Comparison of ENCODE assay signal across 5 worm cellular contexts in the genomic region with DNA sequence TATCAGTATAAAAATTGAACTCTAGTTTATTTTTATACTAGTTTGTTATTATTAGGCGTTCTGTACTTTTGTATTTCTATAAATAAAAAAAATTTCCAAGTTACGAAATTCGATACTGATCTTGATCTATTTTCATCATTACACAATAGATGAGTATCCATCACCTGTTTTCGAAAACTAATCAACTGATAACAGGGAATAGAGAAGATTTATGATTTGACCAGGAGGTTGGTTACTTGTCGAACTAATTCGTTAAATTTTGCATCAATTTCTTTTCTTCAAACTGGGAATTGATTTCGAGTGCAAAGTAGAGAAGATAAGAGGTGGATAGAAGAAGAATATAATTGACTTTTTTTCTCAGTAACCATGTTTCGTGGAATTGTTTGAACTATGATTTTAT.
A peak's percentile ranks its signal among the peaks of the same experiment; 100 is the strongest.
TF ChIP-seq lines count a peak whose summit lies in the region.

No protein-coding gene starts in this region.

TF ChIP-seq in whole organism, L1 larva, 84 proteins besides CTCF, POLR2A, EP300 and RAD21 (continues in another document):
- TF ChIP-seq nhr-20 (tag; optimal IDR thresholded peaks at IDR 0.05; lab: Kevin White, UChicago) (peak; percentile 41), nhr-76 (tag; optimal IDR thresholded peaks at IDR 0.05; lab: Kevin White, UChicago) (no peak), xbp-1 (tag; optimal IDR thresholded peaks at IDR 0.05; lab: Kevin White, UChicago) (no peak), dpl-1 (GFP tag; optimal IDR thresholded peaks at IDR 0.05; lab: Kevin White, UChicago) (no peak), dsc-1 (tag; optimal IDR thresholded peaks at IDR 0.05; lab: Kevin White, UChicago) (no peak), hlh-17 (GFP tag; optimal IDR thresholded peaks at IDR 0.05; lab: Kevin White, UChicago; ENCODE audit: borderline replicate concordance) (no peak), unc-130 (tag; optimal IDR thresholded peaks at IDR 0.05; lab: Kevin White, UChicago) (no peak), sup-37 (GFP tag; optimal IDR thresholded peaks at IDR 0.05; lab: Kevin White, UChicago) (no peak), lin-14 (GFP tag; optimal IDR thresholded peaks at IDR 0.05; lab: Kevin White, UChicago) (peak; percentile 49), nhr-90 (tag; optimal IDR thresholded peaks at IDR 0.05; lab: Kevin White, UChicago; ENCODE audit: poor library complexity) (no peak), ama-1 (optimal IDR thresholded peaks at IDR 0.05; lab: Kevin White, UChicago) (no peak), nhr-71 (tag; optimal IDR thresholded peaks at IDR 0.05; lab: Kevin White, UChicago) (peak; percentile 19), efl-1 (optimal IDR thresholded peaks at IDR 0.05; lab: Kevin White, UChicago) (no peak), efl-1 (GFP tag; optimal IDR thresholded peaks at IDR 0.05 in 1 of 2; lab: Kevin White, UChicago) (no peak), unc-62 (GFP tag; optimal IDR thresholded peaks at IDR 0.05; lab: Kevin White, UChicago) (no peak), elt-3 (tag; optimal IDR thresholded peaks at IDR 0.05; lab: Kevin White, UChicago) (peak in 5 of 6 experiments; percentile 16 to 91 (median 89)), egl-13 (tag; optimal IDR thresholded peaks at IDR 0.05; lab: Kevin White, UChicago) (no peak)

TF ChIP-seq in whole organism, L2 larva, 48 proteins besides CTCF, POLR2A, EP300 and RAD21:
- peak; percentile 64 for TF ChIP-seq sma-3 (GFP tag; optimal IDR thresholded peaks at IDR 0.05; lab: Kevin White, UChicago)
- no peak for TF ChIP-seq R02D3.7 (tag; optimal IDR thresholded peaks at IDR 0.05; lab: Kevin White, UChicago)
- TF ChIP-seq sma-9 (GFP tag; optimal IDR thresholded peaks at IDR 0.05; lab: Kevin White, UChicago): peak; percentile 50
- TF ChIP-seq sma-9 (tag; optimal IDR thresholded peaks at IDR 0.05; lab: Kevin White, UChicago): no peak
- no peak for TF ChIP-seq sem-4 (tag; optimal IDR thresholded peaks at IDR 0.05; lab: Kevin White, UChicago)
- TF ChIP-seq unc-55 (GFP tag; optimal IDR thresholded peaks at IDR 0.05; lab: Kevin White, UChicago): no peak
- no peak for TF ChIP-seq alr-1 (tag; optimal IDR thresholded peaks at IDR 0.05; lab: Kevin White, UChicago)
- peak; percentile 12 for TF ChIP-seq fos-1 (tag; optimal IDR thresholded peaks at IDR 0.05; lab: Kevin White, UChicago)
- no peak for TF ChIP-seq lsy-2 (tag; optimal IDR thresholded peaks at IDR 0.05; lab: Kevin White, UChicago)
- peak; percentile 20 for TF ChIP-seq nhr-129 (tag; optimal IDR thresholded peaks at IDR 0.05; lab: Kevin White, UChicago)
- TF ChIP-seq egl-27 (tag; optimal IDR thresholded peaks at IDR 0.05; lab: Kevin White, UChicago): no peak
TF ChIP-seq in whole organism, L2 larva: peak in this region for 4.

TF ChIP-seq in whole organism, L3 larva, 47 proteins besides CTCF, POLR2A, EP300 and RAD21:
- peak; percentile 54 for TF ChIP-seq nhr-23 (tag; optimal IDR thresholded peaks at IDR 0.05; lab: Kevin White, UChicago)
- TF ChIP-seq ceh-9 (tag; optimal IDR thresholded peaks at IDR 0.05; lab: Kevin White, UChicago): no peak
- peak; percentile 2 for TF ChIP-seq ceh-28 (tag; optimal IDR thresholded peaks at IDR 0.05; lab: Kevin White, UChicago)

TF ChIP-seq in whole organism, L4 larva, 104 proteins besides CTCF, POLR2A, EP300 and RAD21:
- TF ChIP-seq lin-39 (tag; optimal IDR thresholded peaks at IDR 0.05; lab: Kevin White, UChicago) (no peak), fkh-10 (GFP tag; optimal IDR thresholded peaks at IDR 0.05; lab: Kevin White, UChicago) (no peak), spr-1 (tag; optimal IDR thresholded peaks at IDR 0.05; lab: Kevin White, UChicago) (no peak), aly-2 (tag; optimal IDR thresholded peaks at IDR 0.05; lab: Kevin White, UChicago) (no peak), mdl-1 (tag; optimal IDR thresholded peaks at IDR 0.05; lab: Kevin White, UChicago) (no peak), zfp-3 (GFP tag; conservative IDR thresholded peaks at IDR 0.05; lab: Robert Waterston, UW) (no peak), nhr-10 (tag; optimal IDR thresholded peaks at IDR 0.05; lab: Kevin White, UChicago) (no peak), ceh-82 (tag; optimal IDR thresholded peaks at IDR 0.05; lab: Kevin White, UChicago) (no peak), dmd-6 (GFP tag; IDR thresholded peaks at IDR 0.05; lab: Robert Waterston, UW) (peak; percentile 15; the same call in 1 of the 2 replicates), zip-11 (GFP tag; IDR thresholded peaks at IDR 0.05; lab: Robert Waterston, UW) (no peak), lin-38 (GFP tag; IDR thresholded peaks at IDR 0.05; lab: Robert Waterston, UW) (no peak), hlh-30 (tag; optimal IDR thresholded peaks at IDR 0.05; lab: Kevin White, UChicago; ENCODE audit: insufficient read depth) (peak; percentile 38), nhr-28 (tag; optimal IDR thresholded peaks at IDR 0.05; lab: Kevin White, UChicago) (peak; percentile 50), zip-2 (tag; optimal IDR thresholded peaks at IDR 0.05; lab: Kevin White, UChicago) (no peak), ZK337.2 (GFP tag; IDR thresholded peaks at IDR 0.05; lab: Robert Waterston, UW) (no peak), zag-1 (tag; optimal IDR thresholded peaks at IDR 0.05; lab: Kevin White, UChicago) (no peak), snpc-1.2 (GFP tag; IDR thresholded peaks at IDR 0.05; lab: Robert Waterston, UW) (no peak), nhr-41 (GFP tag; IDR thresholded peaks at IDR 0.05; lab: Robert Waterston, UW) (no peak), aha-1 (tag; lab: Kevin White, UChicago) (peak; percentile 91), ztf-7 (tag; optimal IDR thresholded peaks at IDR 0.05; lab: Kevin White, UChicago) (no peak)

TF ChIP-seq in whole organism, young adult, 124 proteins besides CTCF, POLR2A, EP300 and RAD21:
- TF ChIP-seq cebp-1 (GFP tag; IDR thresholded peaks at IDR 0.05; lab: Robert Waterston, UW): no peak
- peak; percentile 15 for TF ChIP-seq cebp-1 (tag; optimal IDR thresholded peaks at IDR 0.05; lab: Kevin White, UChicago)
- TF ChIP-seq sea-2 (GFP tag; IDR thresholded peaks at IDR 0.05; lab: Robert Waterston, UW): no peak
- TF ChIP-seq ztf-18 (tag; optimal IDR thresholded peaks at IDR 0.05; lab: Kevin White, UChicago): no peak
- no peak for TF ChIP-seq ztf-26 (tag; optimal IDR thresholded peaks at IDR 0.05; lab: Kevin White, UChicago)
